Fruit fly (Drosophila melanogaster) whole organism, embryonic: Measurements from ENCODE around the gene UQCR-Q.

ENCODE experiments used
- B-H2 ChIP-seq: fragments of 200-800 bp; sonication (Bioruptor generic); optimal IDR thresholded peaks from 2 replicates; lab custom pipeline; 2018; ENCODE audit warnings: missing biosample characterization, mild to moderate bottlenecking, missing genetic modification characterization
- CG11504 ChIP-seq: fragments of 200-800 bp; sonication (Bioruptor generic); optimal IDR thresholded peaks from 3 replicates; lab custom pipeline; 2019; ENCODE audit warnings: missing biosample characterization, mild to moderate bottlenecking, missing genetic modification characterization, moderate library complexity
- CG12391 ChIP-seq: fragments of 200-800 bp; sonication (Bioruptor generic); optimal IDR thresholded peaks from 3 replicates; lab custom pipeline; 2018; ENCODE audit warnings: missing biosample characterization, mild to moderate bottlenecking, missing genetic modification characterization, moderate library complexity
- CG13424 ChIP-seq: fragments of 200-800 bp; sonication (Bioruptor generic); optimal IDR thresholded peaks from 2 replicates; lab custom pipeline; 2019; ENCODE audit warnings: missing biosample characterization, mild to moderate bottlenecking, missing genetic modification characterization, moderate library complexity
- CG14441 ChIP-seq: fragments of 200-800 bp; sonication (Bioruptor generic); IDR thresholded peaks from 2 replicates; pipeline ENCODE4 v1.3.6; 2022; ENCODE audit warnings: missing biosample characterization, missing genetic modification characterization
- CG15601 ChIP-seq: fragments of 200-800 bp; sonication (Bioruptor generic); optimal IDR thresholded peaks from 3 replicates; lab custom pipeline; 2019; ENCODE audit warnings: missing biosample characterization, mild to moderate bottlenecking, missing genetic modification characterization, moderate library complexity
- CG16815 ChIP-seq: fragments of 200-800 bp; sonication (Bioruptor generic); optimal IDR thresholded peaks from 3 replicates; lab custom pipeline; 2017; ENCODE audit warnings: missing biosample characterization, mild to moderate bottlenecking, missing genetic modification characterization
- CG17385 ChIP-seq: fragments of 200-800 bp; sonication (Bioruptor generic); optimal IDR thresholded peaks from 3 replicates; lab custom pipeline; 2018; ENCODE audit warnings: missing biosample characterization, mild to moderate bottlenecking, missing genetic modification characterization
- CG17802 ChIP-seq: fragments of 200-800 bp; sonication (Bioruptor generic); optimal IDR thresholded peaks from 2 replicates; lab custom pipeline; 2018; ENCODE audit warnings: missing biosample characterization, mild to moderate bottlenecking, missing genetic modification characterization, moderate library complexity
- CG31365 ChIP-seq: fragments of 200-800 bp; sonication (Bioruptor generic); optimal IDR thresholded peaks from 2 replicates; lab custom pipeline; 2018; ENCODE audit warnings: missing biosample characterization, mild to moderate bottlenecking, missing genetic modification characterization
- CG3281 ChIP-seq: fragments of 200-800 bp; sonication (Bioruptor generic); optimal IDR thresholded peaks from 3 replicates; lab custom pipeline; 2017; ENCODE audit warnings: missing biosample characterization, mild to moderate bottlenecking, missing genetic modification characterization
- CG33213 ChIP-seq: fragments of 200-800 bp; sonication (Bioruptor generic); optimal IDR thresholded peaks from 3 replicates; lab custom pipeline; 2016; ENCODE audit warnings: missing biosample characterization, missing genetic modification characterization
- CG4820 ChIP-seq: fragments of 200-800 bp; sonication (Bioruptor generic); optimal IDR thresholded peaks from 3 replicates; lab custom pipeline; 2016; ENCODE audit warnings: missing biosample characterization, missing genetic modification characterization
- CG5245 ChIP-seq: fragments of 200-800 bp; sonication (Bioruptor generic); optimal IDR thresholded peaks from 3 replicates; lab custom pipeline; 2016; ENCODE audit warnings: missing biosample characterization, missing genetic modification characterization
- CG6175 ChIP-seq: fragments of 200-800 bp; sonication (Bioruptor generic); IDR thresholded peaks from 3 replicates; pipeline ENCODE4 v1.3.6; 2022; ENCODE audit warnings: missing biosample characterization, missing genetic modification characterization
- CG6765 ChIP-seq: fragments of 200-800 bp; sonication (Bioruptor generic); optimal IDR thresholded peaks from 3 replicates; lab custom pipeline; 2017; ENCODE audit warnings: missing biosample characterization, mild to moderate bottlenecking, missing genetic modification characterization
- CG7928 ChIP-seq: fragments of 200-800 bp; sonication (Bioruptor generic); optimal IDR thresholded peaks from 2 replicates; lab custom pipeline; 2017; ENCODE audit warnings: missing biosample characterization, mild to moderate bottlenecking, missing genetic modification characterization
- CG8944 ChIP-seq: fragments of 200-800 bp; sonication (Bioruptor generic); optimal IDR thresholded peaks from 3 replicates; lab custom pipeline; 2016; ENCODE audit warnings: missing biosample characterization, missing genetic modification characterization
- CG9932 ChIP-seq: fragments of 200-800 bp; sonication (Bioruptor generic); IDR thresholded peaks from 2 replicates; pipeline ENCODE4 v1.3.6; 2022; ENCODE audit warnings: missing biosample characterization, missing genetic modification characterization
- Dip3 ChIP-seq: fragments of 200-800 bp; sonication (Bioruptor generic); optimal IDR thresholded peaks from 3 replicates; lab custom pipeline; 2016; ENCODE audit warnings: missing biosample characterization, missing genetic modification characterization
- Elba2 ChIP-seq: fragments of 200-800 bp; sonication (Bioruptor generic); optimal IDR thresholded peaks from 3 replicates; lab custom pipeline; 2016; ENCODE audit warnings: missing biosample characterization, missing genetic modification characterization
- HmgZ ChIP-seq: fragments of 200-800 bp; sonication (Bioruptor generic); optimal IDR thresholded peaks from 2 replicates; lab custom pipeline; 2018; ENCODE audit warnings: missing biosample characterization, mild to moderate bottlenecking, missing genetic modification characterization
- Lhr ChIP-seq: fragments of 200-800 bp; sonication (Bioruptor generic); optimal IDR thresholded peaks from 3 replicates; lab custom pipeline; 2017; ENCODE audit warnings: mild to moderate bottlenecking, missing biosample characterization, missing genetic modification reagents, missing genetic modification characterization
- NC2α ChIP-seq: fragments of 200-800 bp; sonication (Bioruptor generic); optimal IDR thresholded peaks from 2 replicates; lab custom pipeline; 2016; ENCODE audit warnings: missing biosample characterization, missing genetic modification characterization
- NfI ChIP-seq: fragments of 200-800 bp; sonication (Bioruptor generic); optimal IDR thresholded peaks from 3 replicates; lab custom pipeline; 2018; ENCODE audit warnings: missing biosample characterization, mild to moderate bottlenecking, missing genetic modification characterization, moderate library complexity
- PHDP ChIP-seq: fragments of 200-800 bp; sonication (Bioruptor generic); optimal IDR thresholded peaks from 3 replicates; lab custom pipeline; 2018; ENCODE audit warnings: missing biosample characterization, mild to moderate bottlenecking, missing genetic modification characterization, moderate library complexity
- Rx ChIP-seq: fragments of 200-800 bp; sonication (Bioruptor generic); IDR thresholded peaks from 2 replicates; pipeline ENCODE4 v1.3.6; 2022; ENCODE audit warnings: missing biosample characterization, missing genetic modification characterization
- Spps ChIP-seq: fragments of 200-800 bp; sonication (Bioruptor generic); optimal IDR thresholded peaks from 2 replicates; lab custom pipeline; 2018; ENCODE audit warnings: missing biosample characterization, mild to moderate bottlenecking, missing genetic modification characterization
- Ssrp ChIP-seq: fragments of 200-800 bp; sonication (Bioruptor generic); optimal IDR thresholded peaks from 2 replicates; lab custom pipeline; 2018; ENCODE audit warnings: missing biosample characterization, mild to moderate bottlenecking, missing genetic modification characterization, moderate library complexity
- amos ChIP-seq: fragments of 200-800 bp; sonication (Bioruptor generic); IDR thresholded peaks from 2 replicates; pipeline ENCODE4 v1.3.6; 2022; ENCODE audit warnings: missing biosample characterization, missing genetic modification characterization; ENCODE audit not compliant: partially characterized antibody
- ase ChIP-seq: fragments of 200-800 bp; sonication (Bioruptor generic); IDR thresholded peaks from 3 replicates; pipeline ENCODE4 v1.3.6; 2022; ENCODE audit warnings: missing biosample characterization, missing genetic modification characterization
- btn ChIP-seq: fragments of 200-800 bp; sonication (Bioruptor generic); optimal IDR thresholded peaks from 2 replicates; lab custom pipeline; 2016; ENCODE audit warnings: missing biosample characterization, missing genetic modification characterization
- chinmo ChIP-seq: fragments of 200-800 bp; sonication (Bioruptor generic); IDR thresholded peaks from 4 replicates; pipeline ENCODE4 v1.3.6; 2022; ENCODE audit warnings: missing biosample characterization, missing genetic modification characterization; ENCODE audit not compliant: partially characterized antibody
- crp ChIP-seq, 2 experiments: fragments of 200-800 bp; sonication (Bioruptor generic); optimal IDR thresholded peaks; 2 replicates in 1 of 2; 3 replicates in 1 of 2; lab custom pipeline; 2017; ENCODE audit warnings: missing biosample characterization in 2 of 2, missing genetic modification characterization in 2 of 2, mild to moderate bottlenecking in 1 of 2, moderate library complexity in 1 of 2
- en ChIP-seq: fragments of 200-800 bp; sonication (Bioruptor generic); optimal IDR thresholded peaks from 2 replicates; lab custom pipeline; 2016; ENCODE audit warnings: missing biosample characterization, missing genetic modification characterization
- exex ChIP-seq: fragments of 200-800 bp; sonication (Bioruptor generic); optimal IDR thresholded peaks from 4 replicates; lab custom pipeline; 2018; ENCODE audit warnings: missing biosample characterization, mild to moderate bottlenecking, missing genetic modification characterization, moderate library complexity
- gfzf ChIP-seq: fragments of 200-800 bp; sonication (Bioruptor generic); optimal IDR thresholded peaks from 2 replicates; lab custom pipeline; 2016; ENCODE audit warnings: missing biosample characterization, mild to moderate bottlenecking, missing genetic modification characterization, moderate library complexity
- kah ChIP-seq: fragments of 200-800 bp; sonication (Bioruptor generic); optimal IDR thresholded peaks from 2 replicates; lab custom pipeline; 2018; ENCODE audit warnings: missing biosample characterization, mild to moderate bottlenecking, missing genetic modification characterization
- lmd ChIP-seq: fragments of 200-800 bp; sonication (Bioruptor generic); IDR thresholded peaks from 2 replicates; pipeline ENCODE4 v1.3.6; 2022; ENCODE audit warnings: missing biosample characterization, missing genetic modification characterization
- lola ChIP-seq, 3 experiments: fragments of >200 bp in 2 of 3; fragments of 200-800 bp in 1 of 3; sonication (Bioruptor generic) in 1 of 3; optimal IDR thresholded peaks; 2 replicates each; lab custom pipeline; 2017 to 2019; ENCODE audit warnings: missing biosample characterization in 3 of 3, missing genetic modification characterization in 3 of 3, mild to moderate bottlenecking in 1 of 3, moderate library complexity in 1 of 3
- maf-S ChIP-seq: fragments of 200-800 bp; sonication (Bioruptor generic); optimal IDR thresholded peaks from 2 replicates; lab custom pipeline; 2016; ENCODE audit warnings: missing biosample characterization, missing genetic modification characterization
- mirr ChIP-seq: fragments of 200-800 bp; sonication (Bioruptor generic); optimal IDR thresholded peaks from 3 replicates; lab custom pipeline; 2018; ENCODE audit warnings: missing biosample characterization, mild to moderate bottlenecking, missing genetic modification characterization
- nmo ChIP-seq: fragments of 200-800 bp; sonication (Bioruptor generic); optimal IDR thresholded peaks from 2 replicates; lab custom pipeline; 2018; ENCODE audit warnings: missing biosample characterization, mild to moderate bottlenecking, missing genetic modification characterization, moderate library complexity
- prd ChIP-seq, 3 experiments: fragments of >200 bp in 2 of 3; fragments of 200-800 bp in 1 of 3; sonication (Bioruptor generic) in 1 of 3; optimal IDR thresholded peaks in 2 of 3; IDR thresholded peaks in 1 of 3; 2 replicates in 2 of 3; 3 replicates in 1 of 3; pipeline versions ENCODE4 v1.3.6 to Lab custom; 2017 to 2022; ENCODE audit warnings: missing biosample characterization in 1 of 3, missing genetic modification characterization in 1 of 3
- sim ChIP-seq: fragments of 200-800 bp; sonication (Bioruptor generic); IDR thresholded peaks from 2 replicates; pipeline ENCODE4 v1.3.6; 2022; ENCODE audit warnings: missing biosample characterization, missing genetic modification characterization
- stwl ChIP-seq: fragments of 200-800 bp; sonication (Bioruptor generic); optimal IDR thresholded peaks from 3 replicates; lab custom pipeline; 2018; ENCODE audit warnings: missing biosample characterization, mild to moderate bottlenecking, missing genetic modification characterization, moderate library complexity
- trem ChIP-seq: fragments of 200-800 bp; optimal IDR thresholded peaks from 3 replicates; lab custom pipeline; 2019; ENCODE audit warnings: missing biosample characterization, mild to moderate bottlenecking, missing genetic modification characterization, moderate library complexity
- zen ChIP-seq: fragments of 200-800 bp; sonication (Bioruptor generic); optimal IDR thresholded peaks from 3 replicates; lab custom pipeline; 2018; ENCODE audit warnings: missing biosample characterization, mild to moderate bottlenecking, missing genetic modification characterization, moderate library complexity

UQCR-Q gene

dm6 chr3L:17474711-17475451 is at the start of gene UQCR-Q, which contains the start of gene CG46525 (continued):
- TF ChIP-seq prd (optimal IDR thresholded peaks at IDR 0.05; lab: Kevin White, UChicago), result no peak
- no peak for TF ChIP-seq prd (GFP tag; IDR thresholded peaks at IDR 0.05; lab: Robert Waterston, UW)
- peak; percentile 66 for TF ChIP-seq trem (tag; lab: Kevin White, UChicago)
- TF ChIP-seq CG7928 (GFP tag; lab: Kevin White, UChicago), result no peak
- TF ChIP-seq Rx (GFP tag; lab: Robert Waterston, UW), result no peak
- TF ChIP-seq zen (tag; lab: Kevin White, UChicago), result peak; percentile 45
- no peak for TF ChIP-seq CG5245 (GFP tag; lab: Kevin White, UChicago)
- peak; percentile 12 for TF ChIP-seq CG13424 (tag; lab: Kevin White, UChicago)
- no peak for TF ChIP-seq CG17802 (tag; lab: Kevin White, UChicago)
- peak; percentile 33; the same call in 1 of the 4 replicates for TF ChIP-seq chinmo (GFP tag; lab: Robert Waterston, UW)
- TF ChIP-seq exex (tag; lab: Kevin White, UChicago), result peak; percentile 59
- TF ChIP-seq maf-S (GFP tag; lab: Kevin White, UChicago), result no peak
- TF ChIP-seq CG33213 (GFP tag; lab: Kevin White, UChicago), result peak; percentile 72
- TF ChIP-seq CG12391 (tag; lab: Kevin White, UChicago), result no peak
- TF ChIP-seq Ssrp, result no peak
- no peak for TF ChIP-seq mirr (GFP tag; lab: Kevin White, UChicago)
- no peak for TF ChIP-seq lmd
- TF ChIP-seq stwl, result peak; percentile 72
- TF ChIP-seq Elba2 (GFP tag; lab: Kevin White, UChicago), result peak; percentile 12
- peak; percentile 37 for TF ChIP-seq CG11504
- no peak for TF ChIP-seq btn (GFP tag; lab: Kevin White, UChicago)
- no peak for TF ChIP-seq CG17385
- peak; percentile 97 for TF ChIP-seq Lhr (GFP tag; lab: Kevin White, UChicago)
- TF ChIP-seq CG6175 (GFP tag; lab: Robert Waterston, UW), result no peak
- no peak for TF ChIP-seq en (GFP tag; lab: Kevin White, UChicago)
- TF ChIP-seq CG4820 (GFP tag; lab: Kevin White, UChicago), result no peak
- TF ChIP-seq CG31365 (tag; lab: Kevin White, UChicago), result no peak
- no peak for TF ChIP-seq CG16815
- no peak for TF ChIP-seq CG3281 (GFP tag; lab: Kevin White, UChicago)
- TF ChIP-seq amos (GFP tag; lab: Robert Waterston, UW), result peak; percentile 50; the same call in 1 of the 2 replicates
- no peak for TF ChIP-seq ase
- TF ChIP-seq NC2α, result no peak
- peak; percentile 56 for TF ChIP-seq nmo (GFP tag; lab: Kevin White, UChicago)
- no peak for TF ChIP-seq Spps (tag; lab: Kevin White, UChicago)
- TF ChIP-seq HmgZ, result peak; percentile 85
- no peak for TF ChIP-seq CG8944 (GFP tag; lab: Kevin White, UChicago)
- no peak for TF ChIP-seq PHDP
- no peak for TF ChIP-seq sim (GFP tag; lab: Robert Waterston, UW)
- TF ChIP-seq B-H2 (GFP tag; lab: Kevin White, UChicago), result peak; percentile 59
- TF ChIP-seq CG15601 (tag; lab: Kevin White, UChicago), result peak; percentile 58
- no peak for TF ChIP-seq Dip3 (GFP tag; lab: Kevin White, UChicago)
- TF ChIP-seq CG6765 (GFP tag; lab: Kevin White, UChicago), result no peak
- TF ChIP-seq lola (GFP tag; optimal IDR thresholded peaks at IDR 0.05; lab: Kevin White, UChicago), result no peak
- TF ChIP-seq CG9932 (GFP tag; lab: Robert Waterston, UW), result no peak
- no peak for TF ChIP-seq kah (GFP tag; lab: Kevin White, UChicago)
- peak; percentile 99 for TF ChIP-seq gfzf
- no peak for TF ChIP-seq CG14441 (GFP tag; lab: Robert Waterston, UW)
- TF ChIP-seq NfI (GFP tag; lab: Kevin White, UChicago), result peak; percentile 15
- TF ChIP-seq crp (GFP tag; optimal IDR thresholded peaks at IDR 0.05; lab: Kevin White, UChicago), result peak in 1 of 2 experiments; percentile 55
